Worm (Caenorhabditis elegans) whole organism, L4/young adult: ENCODE measurements around the gene C45H4.13.

Source experiments
- dao-5 ChIP-seq: sonication (generic microtip); optimal IDR thresholded peaks from 2 replicates; lab custom pipeline; 2016; ENCODE audit warnings: missing genotype, missing genetic modification characterization, moderate library complexity, missing compliant biosample characterization
- him-1 ChIP-seq: sonication (generic microtip); optimal IDR thresholded peaks from 2 replicates; lab custom pipeline; 2016; ENCODE audit warnings: missing genotype, missing genetic modification reagents, missing genetic modification characterization, missing compliant biosample characterization

DNA sequence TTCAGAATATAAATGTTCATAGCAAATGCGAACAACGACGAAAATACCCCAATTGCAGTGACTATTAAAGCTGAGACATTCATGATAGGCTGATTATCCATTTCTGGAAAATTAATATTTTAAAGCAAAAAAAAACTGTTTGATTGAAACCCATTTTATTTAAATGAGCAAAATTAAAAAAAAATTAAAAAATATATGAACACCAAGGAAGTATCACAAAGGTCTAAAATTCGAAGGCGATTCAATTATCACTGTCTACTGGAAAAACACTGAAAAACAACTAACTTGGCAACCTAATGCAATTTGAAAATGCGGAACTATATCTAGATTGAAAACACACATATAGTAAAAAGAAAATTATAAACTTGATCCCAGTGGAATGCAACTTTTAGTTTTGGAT is 40.3 kb upstream of the C45H4.13 start, which contains the start of gene srbc-42:
- no peak for TF ChIP-seq dao-5 (tag; lab: Kevin White, UChicago)
- no peak for TF ChIP-seq him-1
